Fruit fly (Drosophila melanogaster): ENCODE measurements around the gene CG18731.

Gene CG18731

DNA sequence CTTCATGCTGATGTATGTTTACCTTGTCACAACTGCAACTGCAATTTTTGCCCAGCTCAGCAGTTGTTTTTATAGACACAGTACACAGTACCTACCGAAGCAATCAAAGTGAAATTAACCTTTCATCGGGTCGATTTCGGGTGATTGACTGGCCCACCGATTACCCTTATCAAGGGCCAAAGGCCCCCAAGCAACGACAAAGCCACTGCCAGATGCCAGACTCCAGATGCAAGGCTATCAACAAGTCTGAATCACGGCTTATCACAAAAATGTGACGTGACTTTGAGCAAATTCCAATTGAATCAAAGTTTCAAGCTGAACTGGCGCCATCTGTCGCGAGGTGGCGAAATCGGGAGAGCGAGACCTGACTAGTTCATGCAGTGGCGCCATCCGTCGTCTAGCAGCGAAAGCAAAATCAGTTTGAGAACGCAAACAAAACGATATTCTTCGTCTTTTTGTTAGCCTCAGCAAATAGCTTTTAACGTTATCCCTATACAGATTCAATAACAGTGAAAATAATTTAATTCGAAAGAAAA is 8.0 kb upstream of the CG18731 start, which contains the start of gene Obp99b (continued):
- TF ChIP-seq nerfin-2 (GFP tag; IDR thresholded peaks at IDR 0.05; ENCODE audit: partially characterized antibody) (no peak), lilli (GFP tag; optimal IDR thresholded peaks at IDR 0.05) (peak; percentile 32), NK7.1 (GFP tag; optimal IDR thresholded peaks at IDR 0.05) (peak; percentile 70), CG7357 (GFP tag; IDR thresholded peaks at IDR 0.05) (peak; percentile 55; the same call in 1 of the 3 replicates), ro (GFP tag; IDR thresholded peaks at IDR 0.05) (peak; percentile 45; the same call in 1 of the 2 replicates), zfh2 (GFP tag; optimal IDR thresholded peaks at IDR 0.05) (no peak), CG18262 (tag; optimal IDR thresholded peaks at IDR 0.05) (peak; percentile 62), CG6689 (GFP tag; IDR thresholded peaks at IDR 0.05) (peak; percentile 76), ato (GFP tag; IDR thresholded peaks at IDR 0.05; ENCODE audit: partially characterized antibody) (no peak), dmrt11E (tag; optimal IDR thresholded peaks at IDR 0.05) (peak; percentile 65), YL-1 (GFP tag; optimal IDR thresholded peaks at IDR 0.05) (peak; percentile 52), CG18476 (GFP tag; optimal IDR thresholded peaks at IDR 0.05) (peak; percentile 47), Six4 (GFP tag; optimal IDR thresholded peaks at IDR 0.05) (peak; percentile 63), CG12071 (GFP tag; optimal IDR thresholded peaks at IDR 0.05) (peak; percentile 91), CG10366 (GFP tag; IDR thresholded peaks at IDR 0.05) (peak; percentile 71), mld (GFP tag; IDR thresholded peaks at IDR 0.05; ENCODE audit: partially characterized antibody) (no peak), BtbVII (GFP tag; optimal IDR thresholded peaks at IDR 0.05) (peak; percentile 79), CG13894 (tag; optimal IDR thresholded peaks at IDR 0.05) (no peak), CG18599 (GFP tag; optimal IDR thresholded peaks at IDR 0.05) (peak; percentile 44), chn (GFP tag; optimal IDR thresholded peaks at IDR 0.05) (peak; percentile 83), CG14441 (GFP tag; IDR thresholded peaks at IDR 0.05) (peak; percentile 69), Mrtf (GFP tag; IDR thresholded peaks at IDR 0.05) (peak; percentile 85; the same call in 2 of the 3 replicates), MESR4 (GFP tag; optimal IDR thresholded peaks at IDR 0.05) (peak; percentile 22), CG8388 (GFP tag; optimal IDR thresholded peaks at IDR 0.05) (peak; percentile 53), CG1647 (GFP tag; optimal IDR thresholded peaks at IDR 0.05) (peak; percentile 8), CG3407 (GFP tag; optimal IDR thresholded peaks at IDR 0.05) (peak; percentile 76), Sry-β (GFP tag; optimal IDR thresholded peaks at IDR 0.05) (peak; percentile 54), CG8478 (optimal IDR thresholded peaks at IDR 0.05) (no peak), CG5953 (GFP tag; IDR thresholded peaks at IDR 0.05) (peak; percentile 74; the same call in 1 of the 2 replicates), Dek (tag; optimal IDR thresholded peaks at IDR 0.05) (peak; percentile 6), inv (GFP tag; IDR thresholded peaks at IDR 0.05; ENCODE audit: partially characterized antibody) (no peak), CG7963 (GFP tag; IDR thresholded peaks at IDR 0.05; ENCODE audit: partially characterized antibody) (no peak), Pdp1 (GFP tag; optimal IDR thresholded peaks at IDR 0.05) (peak; percentile 54 to 78), CG10654 (GFP tag; optimal IDR thresholded peaks at IDR 0.05) (peak; percentile 46), kah (GFP tag; optimal IDR thresholded peaks at IDR 0.05) (peak; percentile 79), CG11085 (GFP tag; IDR thresholded peaks at IDR 0.05) (peak; percentile 70), Fer3 (tag; optimal IDR thresholded peaks at IDR 0.05) (peak; percentile 68), Max (GFP tag; optimal IDR thresholded peaks at IDR 0.05) (peak; percentile 39), Sry-δ (GFP tag; optimal IDR thresholded peaks at IDR 0.05) (peak; percentile 9), CG3995 (GFP tag; optimal IDR thresholded peaks at IDR 0.05) (no peak), sens (GFP tag) (peak; percentile 98), NFAT (GFP tag; IDR thresholded peaks at IDR 0.05) (peak; percentile 90), cg (GFP tag; optimal IDR thresholded peaks at IDR 0.05) (no peak)

Measured in whole organism, embryonic.